Worm (Caenorhabditis elegans): ENCODE measurements around the gene srh-7.

The srh-7 gene

ce11 chrV:4055025-4055424 is 47.0 kb downstream of the srh-7 start, which contains the start of gene djr-1.2:
Gene djr-1.2, minus strand, starts transcription at chrV:4055125.
- no peak for TF ChIP-seq fkh-10 (GFP tag; optimal IDR thresholded peaks at IDR 0.05)
- TF ChIP-seq ceh-28 (tag; optimal IDR thresholded peaks at IDR 0.05): no peak
- TF ChIP-seq jun-1 (tag; optimal IDR thresholded peaks at IDR 0.05): no peak
- no peak for TF ChIP-seq ztf-11 (tag; optimal IDR thresholded peaks at IDR 0.05)
- TF ChIP-seq zag-1 (tag; optimal IDR thresholded peaks at IDR 0.05): no peak
- TF ChIP-seq ceh-9 (tag; optimal IDR thresholded peaks at IDR 0.05): no peak
- TF ChIP-seq ceh-82 (tag; optimal IDR thresholded peaks at IDR 0.05): no peak
- no peak for TF ChIP-seq daf-12 (tag; optimal IDR thresholded peaks at IDR 0.05)
- TF ChIP-seq aly-2 (tag; optimal IDR thresholded peaks at IDR 0.05): no peak
- TF ChIP-seq nhr-25 (tag; optimal IDR thresholded peaks at IDR 0.05): no peak
- TF ChIP-seq sea-2 (GFP tag; optimal IDR thresholded peaks at IDR 0.05): no peak
- TF ChIP-seq mml-1 (tag; optimal IDR thresholded peaks at IDR 0.05): no peak
- TF ChIP-seq unc-62 (GFP tag; optimal IDR thresholded peaks at IDR 0.05): no peak
- TF ChIP-seq skn-1 (tag; optimal IDR thresholded peaks at IDR 0.05): no peak
- TF ChIP-seq elt-2 (tag; optimal IDR thresholded peaks at IDR 0.05): no peak
- no peak for TF ChIP-seq hmg-11 (tag; optimal IDR thresholded peaks at IDR 0.05)
- no peak for TF ChIP-seq pqm-1 (tag; optimal IDR thresholded peaks at IDR 0.05)
- no peak for TF ChIP-seq nhr-12 (tag; optimal IDR thresholded peaks at IDR 0.05)
- TF ChIP-seq snpc-4 (tag; optimal IDR thresholded peaks at IDR 0.05): no peak
- no peak for TF ChIP-seq pha-4 (tag; optimal IDR thresholded peaks at IDR 0.05)

ce11 chrV:4056203-4056602 is 48.2 kb downstream of the srh-7 start:
- TF ChIP-seq mdl-1 (tag; optimal IDR thresholded peaks at IDR 0.05): no peak
- TF ChIP-seq fkh-2 (tag; optimal IDR thresholded peaks at IDR 0.05): no peak
- TF ChIP-seq aly-2 (tag; optimal IDR thresholded peaks at IDR 0.05): no peak
- no peak for TF ChIP-seq elt-2 (tag; optimal IDR thresholded peaks at IDR 0.05)

Data from whole organism, L3 larva.